Fruit fly (Drosophila melanogaster): ENCODE measurements around the gene dally.

The dally gene

dm6 chr3L:8919678-8920077 is 92.4 kb downstream of the dally start:
- no peak for TF ChIP-seq CG17801 (GFP tag; optimal IDR thresholded peaks at IDR 0.05; ENCODE audit: partially characterized antibody)

DNA sequence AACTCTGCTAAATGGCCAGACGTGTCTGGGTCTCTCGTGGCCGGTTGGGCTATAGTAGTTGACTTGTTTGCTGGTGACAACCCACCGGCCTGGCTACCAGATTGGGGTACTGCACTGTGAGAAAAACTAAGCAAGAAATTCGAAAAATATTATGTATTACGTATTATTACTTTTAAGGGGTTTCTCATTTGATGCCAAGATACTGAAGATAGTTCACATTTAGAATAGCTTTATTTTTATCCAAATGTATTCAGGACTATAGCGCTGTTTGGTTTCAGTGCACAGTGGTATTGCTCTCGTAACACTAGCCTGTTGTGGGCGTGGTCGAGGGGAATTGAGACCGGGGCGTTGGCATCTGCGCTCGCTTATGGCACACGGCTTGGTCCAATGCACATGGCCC is 93.4 kb downstream of the dally start:
- TF ChIP-seq CG17801 (GFP tag; optimal IDR thresholded peaks at IDR 0.05; ENCODE audit: partially characterized antibody), result no peak

dm6 chr3L:8924417-8924913 is 97.2 kb downstream of the dally start:
- no peak for TF ChIP-seq CG17801 (GFP tag; optimal IDR thresholded peaks at IDR 0.05; ENCODE audit: partially characterized antibody)

DNA sequence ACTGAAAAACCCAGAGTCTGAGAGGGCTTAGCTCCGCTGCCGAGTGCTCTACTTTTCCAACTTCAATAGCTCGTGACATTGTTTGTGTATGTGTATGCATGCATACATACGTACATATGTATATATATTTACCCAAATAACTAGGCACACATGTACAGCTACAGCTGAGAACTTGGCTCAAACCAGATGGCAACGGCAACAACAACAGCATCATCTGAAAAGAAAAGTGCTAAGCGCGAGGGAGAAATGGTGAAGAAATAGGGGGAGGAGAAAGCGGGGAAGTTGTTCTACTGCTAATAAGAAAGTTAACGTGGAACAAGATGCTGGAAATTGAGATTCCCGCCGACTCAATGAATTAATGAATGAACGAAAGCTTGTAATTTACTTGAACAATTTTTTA is 97.7 kb downstream of the dally start:
- TF ChIP-seq CG17801 (GFP tag; optimal IDR thresholded peaks at IDR 0.05; ENCODE audit: partially characterized antibody), result no peak

DNA sequence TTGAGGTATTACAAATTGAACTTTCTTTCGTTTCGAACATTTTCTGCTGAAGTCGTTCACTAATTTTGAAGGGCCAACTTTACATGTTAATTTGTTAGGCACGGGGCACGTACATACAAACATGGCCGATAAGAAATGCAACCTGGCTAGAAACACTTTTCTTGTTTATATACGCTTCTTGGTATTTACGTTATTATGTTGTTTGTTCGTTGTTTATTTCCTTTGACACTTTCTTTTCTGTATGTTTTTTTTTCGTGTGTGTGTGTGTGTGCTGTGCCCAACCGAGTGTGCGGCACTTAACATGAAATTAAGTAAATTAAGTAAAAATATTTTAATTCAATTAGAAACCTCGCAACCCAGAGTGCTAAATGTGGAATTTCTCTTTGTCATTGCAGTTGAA is 98.4 kb downstream of the dally start:
- TF ChIP-seq CG17801 (GFP tag; optimal IDR thresholded peaks at IDR 0.05; ENCODE audit: partially characterized antibody), result no peak

dm6 chr3L:8929527-8929926 is 102.2 kb downstream of the dally start:
- no peak for TF ChIP-seq CG17801 (GFP tag; optimal IDR thresholded peaks at IDR 0.05; ENCODE audit: partially characterized antibody)

DNA sequence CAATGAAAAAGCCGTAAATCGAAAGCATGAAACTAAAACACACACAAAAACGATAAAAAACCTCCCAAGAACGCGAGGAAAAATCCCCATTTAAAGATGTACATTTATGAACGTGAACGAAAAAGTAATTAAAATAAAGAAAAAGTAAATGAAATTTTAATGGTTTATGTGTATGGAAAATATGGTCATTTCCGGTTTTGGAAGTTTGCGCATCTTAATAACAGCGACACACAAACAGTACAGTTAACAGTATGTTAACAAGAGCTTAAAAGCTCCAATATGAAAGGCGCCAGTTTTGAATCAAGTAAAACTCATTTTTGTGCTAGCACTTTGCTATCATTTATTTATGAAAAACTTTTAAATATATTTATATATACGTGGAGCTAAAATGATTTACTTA is 104.6 kb downstream of the dally start:
- TF ChIP-seq CG17801 (GFP tag; optimal IDR thresholded peaks at IDR 0.05; ENCODE audit: partially characterized antibody), result peak; percentile 49

DNA sequence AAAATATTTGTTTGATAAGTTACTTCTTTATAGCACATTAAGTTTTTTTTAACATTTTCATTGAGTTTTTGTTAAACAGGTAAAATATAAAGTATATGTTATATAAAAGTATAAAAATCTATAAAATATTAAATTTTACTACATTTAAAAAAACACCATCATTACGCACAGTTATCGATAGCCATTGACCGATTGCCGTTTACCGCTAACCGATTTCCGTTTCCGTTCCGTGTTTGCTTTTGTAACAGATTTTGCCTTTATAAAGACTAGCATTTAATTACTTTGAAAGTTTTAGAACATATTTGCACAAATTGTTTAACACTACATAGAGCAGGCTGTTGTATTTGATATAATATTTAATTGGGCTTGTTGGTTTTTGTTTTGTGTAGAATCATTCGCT is 112.3 kb downstream of the dally start:
- no peak for TF ChIP-seq CG17801 (GFP tag; optimal IDR thresholded peaks at IDR 0.05; ENCODE audit: partially characterized antibody)

Data from ovary, adult (tissue).